Worm (Caenorhabditis elegans) whole organism, midembryonic: ENCODE data around the gene xbx-5.
A peak's percentile ranks its signal among the peaks of the same experiment; 100 is the strongest.

Experiments used
- T22C8.4 ChIP-seq: fragments of 200-800 bp; sonication (Bioruptor generic); IDR thresholded peaks from 2 replicates; pipeline ENCODE4 v1.3.6; 2022; ENCODE audit warnings: missing genetic modification characterization, missing compliant biosample characterization
- cog-1 ChIP-seq: sonication (generic microtip); optimal IDR thresholded peaks from 2 replicates; lab custom pipeline; 2016; ENCODE audit warnings: missing genetic modification characterization, missing compliant biosample characterization
- flt-1 ChIP-seq: fragments of 200-800 bp; sonication (Bioruptor generic); IDR thresholded peaks from 2 replicates; pipeline ENCODE4 v1.3.6; 2022; ENCODE audit warnings: missing genetic modification characterization, missing compliant biosample characterization
- klf-2 ChIP-seq: fragments of 200-800 bp; sonication (Bioruptor generic); conservative IDR thresholded peaks from 2 replicates; pipeline ENCODE4 v1.3.6; 2022; ENCODE audit warnings: missing genetic modification reagents, missing genetic modification characterization, missing compliant biosample characterization
- med-1 ChIP-seq: sonication (generic microtip); optimal IDR thresholded peaks from 2 replicates; lab custom pipeline; 2017; ENCODE audit warnings: missing genetic modification characterization, mild to moderate bottlenecking, missing compliant biosample characterization, antibody characterized with exemption, missing genetic modification reagents; ENCODE audit not compliant: insufficient read depth
- ref-1 ChIP-seq: fragments of 200-800 bp; sonication (Bioruptor generic); conservative IDR thresholded peaks from 2 replicates; pipeline ENCODE4 v1.3.6; 2022; ENCODE audit warnings: missing genetic modification reagents, missing genetic modification characterization, missing compliant biosample characterization
- tab-1 ChIP-seq: fragments of 200-800 bp; sonication (Bioruptor generic); IDR thresholded peaks from 2 replicates; pipeline ENCODE4 v1.3.6; 2022; ENCODE audit warnings: missing genetic modification characterization, missing compliant biosample characterization
- ztf-23 ChIP-seq: fragments of 200-800 bp; sonication (Bioruptor generic); IDR thresholded peaks from 2 replicates; pipeline ENCODE4 v1.3.6; 2022; ENCODE audit warnings: missing genetic modification reagents, missing genetic modification characterization, missing compliant biosample characterization
- ztf-29 ChIP-seq: fragments of 200-800 bp; sonication (Bioruptor generic); IDR thresholded peaks from 2 replicates; pipeline ENCODE4 v1.3.6; 2022; ENCODE audit warnings: missing genetic modification reagents, missing genetic modification characterization, missing compliant biosample characterization

ce11 chrIII:3799213-3799612 is 5.1 kb downstream of the xbx-5 start:
- no peak for TF ChIP-seq cog-1 (tag; lab: Kevin White, UChicago)
- no peak for TF ChIP-seq klf-2 (GFP tag; lab: Robert Waterston, UW)
- no peak for TF ChIP-seq flt-1 (GFP tag; lab: Robert Waterston, UW)
- TF ChIP-seq ztf-29 (GFP tag; lab: Robert Waterston, UW) = no peak
- 0 out of 2 replicates have a peak, but pooled peaks have one; percentile 34 for TF ChIP-seq ztf-23 (GFP tag; lab: Robert Waterston, UW)
- no peak for TF ChIP-seq med-1 (GFP tag; lab: Kevin White, UChicago)
- TF ChIP-seq T22C8.4 (GFP tag; lab: Robert Waterston, UW) = no peak
- TF ChIP-seq ref-1 (GFP tag; lab: Robert Waterston, UW) = no peak
- no peak for TF ChIP-seq tab-1 (GFP tag; lab: Robert Waterston, UW)
